Fruit fly (Drosophila melanogaster): ENCODE results near the gene CG31199.

The CG31199 gene

DNA sequence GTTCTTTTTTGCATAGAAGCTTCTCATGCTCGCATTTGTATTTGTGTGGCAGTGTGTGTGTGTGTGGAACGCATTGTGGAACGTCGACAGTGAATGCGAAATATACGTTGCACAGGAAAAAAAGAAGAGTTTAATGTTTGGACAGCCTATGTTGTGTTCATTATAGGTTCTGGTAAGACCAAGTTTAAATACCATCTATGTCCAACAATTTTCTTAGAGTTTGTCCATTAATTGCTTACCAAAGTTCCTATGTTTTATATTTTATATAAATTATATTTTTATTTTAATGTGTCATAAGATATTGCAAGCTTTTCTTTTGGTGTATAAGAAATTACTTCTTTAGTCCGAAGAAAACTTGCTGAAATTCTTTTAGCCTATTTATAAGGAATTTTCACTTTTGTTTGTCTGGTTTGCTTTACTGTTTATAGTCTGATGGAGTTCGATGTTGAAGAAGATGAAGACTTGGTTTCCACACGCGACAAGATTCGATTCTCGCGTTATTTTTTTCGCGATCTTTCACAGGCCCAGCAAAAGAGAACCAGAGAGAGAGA lies 38.5 kb upstream of the CG31199 start:
- TF ChIP-seq HLHmδ (GFP tag; optimal IDR thresholded peaks at IDR 0.05) = no peak
- TF ChIP-seq Ets65A (GFP tag) = no peak
- TF ChIP-seq Abd-B (GFP tag; optimal IDR thresholded peaks at IDR 0.05) = no peak
- no peak for TF ChIP-seq lov (optimal IDR thresholded peaks at IDR 0.05)
- no peak for TF ChIP-seq lov (GFP tag; IDR thresholded peaks at IDR 0.05)
- no peak for TF ChIP-seq CG17829 (tag; optimal IDR thresholded peaks at IDR 0.05)
- TF ChIP-seq CG4282 (GFP tag; optimal IDR thresholded peaks at IDR 0.05) = no peak
- no peak for TF ChIP-seq Aef1 (GFP tag; IDR thresholded peaks at IDR 0.05)
- no peak for TF ChIP-seq CG1602 (GFP tag; optimal IDR thresholded peaks at IDR 0.05)
- TF ChIP-seq nom (GFP tag; optimal IDR thresholded peaks at IDR 0.05) = peak; percentile 65
- TF ChIP-seq bsh (GFP tag; optimal IDR thresholded peaks at IDR 0.05) = peak in 1 of 2 experiments; percentile 74
- TF ChIP-seq CG43689 (GFP tag; IDR thresholded peaks at IDR 0.05) = no peak
- TF ChIP-seq CG14860 (GFP tag; IDR thresholded peaks at IDR 0.05; ENCODE audit: partially characterized antibody) = no peak
- no peak for TF ChIP-seq Lpt (GFP tag; optimal IDR thresholded peaks at IDR 0.05)
- TF ChIP-seq Drgx (GFP tag; IDR thresholded peaks at IDR 0.05) = peak; percentile 73
- TF ChIP-seq CG18476 (GFP tag; optimal IDR thresholded peaks at IDR 0.05) = no peak
- TF ChIP-seq GATAe (GFP tag; conservative IDR thresholded peaks at IDR 0.05) = no peak

DNA sequence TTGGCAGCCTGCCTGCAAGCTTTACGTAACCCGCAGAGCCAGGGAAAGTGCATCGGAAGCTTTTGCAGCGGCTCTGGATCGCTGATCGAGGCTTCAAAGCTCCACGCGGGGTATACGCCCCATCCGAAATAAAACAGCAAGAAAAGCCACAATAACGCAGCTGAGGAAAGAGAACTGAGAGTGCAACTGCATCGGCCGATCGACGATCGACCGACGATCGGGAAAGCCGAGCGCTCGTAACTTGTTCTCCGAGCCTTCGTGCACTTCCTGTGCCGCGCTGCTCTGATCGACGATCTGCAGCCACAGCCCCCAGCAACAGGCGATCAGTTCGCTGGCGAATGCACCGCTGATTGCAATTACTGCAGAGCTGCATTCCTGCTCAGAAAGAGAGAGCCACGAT lies 36.3 kb upstream of the CG31199 start:
- TF ChIP-seq nom (GFP tag; optimal IDR thresholded peaks at IDR 0.05) (peak; percentile 93), sna (GFP tag; IDR thresholded peaks at IDR 0.05; ENCODE audit: partially characterized antibody) (no peak), Ets97D (GFP tag; optimal IDR thresholded peaks at IDR 0.05) (no peak), CkIIα-i1 (GFP tag; IDR thresholded peaks at IDR 0.05) (no peak), Ets65A (GFP tag) (peak; percentile 25), CG7357 (GFP tag; IDR thresholded peaks at IDR 0.05) (0 out of 3 replicates have a peak, but pooled peaks have one; percentile 25), Deaf1 (tag; optimal IDR thresholded peaks at IDR 0.05) (peak; percentile 82), lbe (GFP tag; optimal IDR thresholded peaks at IDR 0.05) (peak; percentile 53), HLH54F (GFP tag; optimal IDR thresholded peaks at IDR 0.05) (no peak), Neu2 (GFP tag; optimal IDR thresholded peaks at IDR 0.05; ENCODE audit: borderline replicate concordance) (no peak), bsh (GFP tag; optimal IDR thresholded peaks at IDR 0.05) (peak in 1 of 2 experiments; percentile 56), CG15479 (GFP tag; optimal IDR thresholded peaks at IDR 0.05) (peak; percentile 28), CG8478 (optimal IDR thresholded peaks at IDR 0.05) (peak; percentile 41), CG16863 (GFP tag; optimal IDR thresholded peaks at IDR 0.05) (no peak), zen2 (GFP tag; IDR thresholded peaks at IDR 0.05; ENCODE audit: partially characterized antibody) (0 out of 3 replicates have a peak, but pooled peaks have one; percentile 21), CG12219 (GFP tag; optimal IDR thresholded peaks at IDR 0.05) (no peak), corto (GFP tag; optimal IDR thresholded peaks at IDR 0.05) (peak; percentile 75), Drgx (GFP tag; IDR thresholded peaks at IDR 0.05) (peak; percentile 83), CG16813 (GFP tag; IDR thresholded peaks at IDR 0.05; ENCODE audit: partially characterized antibody) (0 out of 3 replicates have a peak, but pooled peaks have one; percentile 33), nerfin-1 (tag; optimal IDR thresholded peaks at IDR 0.05) (no peak)

DNA sequence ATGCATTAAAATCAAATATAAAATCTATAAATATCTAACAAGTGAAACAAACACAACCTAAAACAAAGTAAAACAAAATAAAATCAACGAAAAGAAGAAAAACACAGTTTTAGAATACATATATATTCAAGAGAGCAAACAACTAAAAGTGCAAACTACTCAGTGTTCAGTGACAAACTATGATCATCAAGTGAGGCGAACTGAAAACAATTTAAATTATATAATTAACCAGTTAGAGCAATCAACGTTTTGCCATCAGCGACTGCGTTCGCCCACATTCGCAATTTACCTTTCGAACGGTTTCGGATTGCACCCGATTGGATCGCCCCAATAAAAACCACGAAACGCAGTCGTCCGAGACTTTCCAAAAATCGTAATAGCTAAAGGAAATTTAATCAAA lies 35.9 kb upstream of the CG31199 start:
- no peak for TF ChIP-seq Meics (GFP tag; optimal IDR thresholded peaks at IDR 0.05)
- no peak for TF ChIP-seq Aef1 (GFP tag; IDR thresholded peaks at IDR 0.05)
- TF ChIP-seq CG15696 (tag; optimal IDR thresholded peaks at IDR 0.05) = no peak
- TF ChIP-seq z (GFP tag; IDR thresholded peaks at IDR 0.05) = no peak
- no peak for TF ChIP-seq CG11398 (GFP tag; optimal IDR thresholded peaks at IDR 0.05)
- TF ChIP-seq CG8359 (GFP tag; optimal IDR thresholded peaks at IDR 0.05; ENCODE audit: borderline replicate concordance) = no peak
- TF ChIP-seq CG11560 (tag; IDR thresholded peaks at IDR 0.05) = no peak
- no peak for TF ChIP-seq Dref (GFP tag; IDR thresholded peaks at IDR 0.05)
